Fruit fly (Drosophila melanogaster) whole organism, embryonic: ENCODE results near the gene Cipc.
A peak's percentile ranks its signal among the peaks of the same experiment; 100 is the strongest.

Source experiments
- CG10543 ChIP-seq: fragments of 200-800 bp; sonication (Bioruptor generic); optimal IDR thresholded peaks from 3 replicates; lab custom pipeline; 2017; ENCODE audit warnings: missing biosample characterization, mild to moderate bottlenecking, missing genetic modification characterization, moderate library complexity
- CG10654 ChIP-seq: fragments of 200-800 bp; sonication (Bioruptor generic); optimal IDR thresholded peaks from 2 replicates; lab custom pipeline; 2016; ENCODE audit warnings: missing biosample characterization, missing genetic modification characterization
- CG11247 ChIP-seq: fragments of 200-800 bp; sonication (Bioruptor generic); IDR thresholded peaks from 2 replicates; pipeline ENCODE4 v1.3.6; 2022; ENCODE audit warnings: missing biosample characterization, missing genetic modification characterization
- CG12769 ChIP-seq: fragments of 200-800 bp; sonication (Bioruptor generic); optimal IDR thresholded peaks from 2 replicates; lab custom pipeline; 2019; ENCODE audit warnings: missing biosample characterization, mild to moderate bottlenecking, missing genetic modification characterization, moderate library complexity
- CG14710 ChIP-seq: fragments of 200-800 bp; sonication (Bioruptor generic); optimal IDR thresholded peaks from 3 replicates; lab custom pipeline; 2019; ENCODE audit warnings: missing biosample characterization, mild to moderate bottlenecking, missing genetic modification characterization, moderate library complexity
- CG15601 ChIP-seq: fragments of 200-800 bp; sonication (Bioruptor generic); optimal IDR thresholded peaks from 3 replicates; lab custom pipeline; 2019; ENCODE audit warnings: missing biosample characterization, mild to moderate bottlenecking, missing genetic modification characterization, moderate library complexity
- CG1647 ChIP-seq: fragments of 200-800 bp; sonication (Bioruptor generic); optimal IDR thresholded peaks from 3 replicates; lab custom pipeline; 2016; ENCODE audit warnings: missing biosample characterization, missing genetic modification characterization
- CG17359 ChIP-seq: fragments of 200-800 bp; sonication (Bioruptor generic); optimal IDR thresholded peaks from 3 replicates; lab custom pipeline; 2018; ENCODE audit warnings: missing biosample characterization, mild to moderate bottlenecking, missing genetic modification characterization, moderate library complexity
- CG17568 ChIP-seq: fragments of 200-800 bp; sonication (Bioruptor generic); optimal IDR thresholded peaks from 2 replicates; lab custom pipeline; 2018; ENCODE audit warnings: missing biosample characterization, mild to moderate bottlenecking, missing genetic modification characterization, moderate library complexity
- CG18599 ChIP-seq: fragments of 200-800 bp; sonication (Bioruptor generic); optimal IDR thresholded peaks from 3 replicates; lab custom pipeline; 2017; ENCODE audit warnings: missing biosample characterization, missing genetic modification characterization, mild to moderate bottlenecking, moderate library complexity, missing genetic modification reagents
- CG2202 ChIP-seq: fragments of 200-800 bp; sonication (Bioruptor generic); optimal IDR thresholded peaks from 2 replicates; lab custom pipeline; 2018; ENCODE audit warnings: missing biosample characterization, mild to moderate bottlenecking, missing genetic modification characterization
- CG2712 ChIP-seq: fragments of 200-800 bp; optimal IDR thresholded peaks from 3 replicates; lab custom pipeline; 2019; ENCODE audit warnings: missing biosample characterization, mild to moderate bottlenecking, missing genetic modification characterization, moderate library complexity
- CG32772 ChIP-seq: fragments of 200-800 bp; sonication (Bioruptor generic); IDR thresholded peaks from 2 replicates; pipeline ENCODE4 v1.3.6; 2022; ENCODE audit warnings: missing biosample characterization, missing genetic modification characterization
- CG43689 ChIP-seq: fragments of 200-800 bp; sonication (Bioruptor generic); IDR thresholded peaks from 2 replicates; pipeline ENCODE4 v1.3.6; 2022; ENCODE audit warnings: missing biosample characterization, missing genetic modification characterization
- CG6272 ChIP-seq: fragments of 200-800 bp; sonication (Bioruptor generic); IDR thresholded peaks from 2 replicates; pipeline ENCODE4 v1.3.6; 2022; ENCODE audit warnings: missing biosample characterization, missing genetic modification characterization
- Dfd ChIP-seq, 2 experiments: fragments of >200 bp; optimal IDR thresholded peaks; 2 replicates each; lab custom pipeline; 2017; ENCODE audit warnings: missing biosample characterization in 2 of 2, missing genetic modification characterization in 2 of 2
- Ets97D ChIP-seq: fragments of 200-800 bp; sonication (Bioruptor generic); optimal IDR thresholded peaks from 3 replicates; lab custom pipeline; 2016; ENCODE audit warnings: missing biosample characterization, missing genetic modification characterization
- HLH3B ChIP-seq: fragments of 200-800 bp; sonication (Bioruptor generic); IDR thresholded peaks from 2 replicates; pipeline ENCODE4 v1.3.6; 2022; ENCODE audit warnings: missing biosample characterization, missing genetic modification characterization
- Lhr ChIP-seq: fragments of 200-800 bp; sonication (Bioruptor generic); optimal IDR thresholded peaks from 3 replicates; lab custom pipeline; 2017; ENCODE audit warnings: mild to moderate bottlenecking, missing biosample characterization, missing genetic modification reagents, missing genetic modification characterization
- Myb ChIP-seq: fragments of 200-800 bp; sonication (Bioruptor generic); optimal IDR thresholded peaks from 2 replicates; lab custom pipeline; 2016; ENCODE audit warnings: missing biosample characterization, missing genetic modification characterization
- Oli ChIP-seq: fragments of 200-800 bp; sonication (Bioruptor generic); optimal IDR thresholded peaks from 2 replicates; lab custom pipeline; 2018; ENCODE audit warnings: missing biosample characterization, mild to moderate bottlenecking, missing genetic modification characterization, moderate library complexity
- Rx ChIP-seq: fragments of 200-800 bp; sonication (Bioruptor generic); IDR thresholded peaks from 2 replicates; pipeline ENCODE4 v1.3.6; 2022; ENCODE audit warnings: missing biosample characterization, missing genetic modification characterization
- Vsx1 ChIP-seq: fragments of 200-800 bp; sonication (Bioruptor generic); optimal IDR thresholded peaks from 2 replicates; lab custom pipeline; 2017; ENCODE audit warnings: missing biosample characterization, mild to moderate bottlenecking, missing genetic modification characterization, missing genetic modification reagents
- amos ChIP-seq: fragments of 200-800 bp; sonication (Bioruptor generic); IDR thresholded peaks from 2 replicates; pipeline ENCODE4 v1.3.6; 2022; ENCODE audit warnings: missing biosample characterization, missing genetic modification characterization; ENCODE audit not compliant: partially characterized antibody
- bab2 ChIP-seq: fragments of 200-800 bp; sonication (Bioruptor generic); optimal IDR thresholded peaks from 2 replicates; lab custom pipeline; 2016; ENCODE audit warnings: missing biosample characterization, missing genetic modification characterization
- bbx ChIP-seq: fragments of 200-800 bp; sonication (Bioruptor generic); IDR thresholded peaks from 2 replicates; pipeline ENCODE4 v1.3.6; 2022; ENCODE audit warnings: missing biosample characterization, missing genetic modification characterization; ENCODE audit not compliant: partially characterized antibody
- cato ChIP-seq: fragments of 200-800 bp; sonication (Bioruptor generic); optimal IDR thresholded peaks from 2 replicates; lab custom pipeline; 2016; ENCODE audit warnings: missing biosample characterization, missing genetic modification characterization, borderline replicate concordance
- crc ChIP-seq: fragments of 200-800 bp; sonication (Bioruptor generic); optimal IDR thresholded peaks from 2 replicates; lab custom pipeline; 2016; ENCODE audit warnings: missing biosample characterization, missing genetic modification characterization
- crp ChIP-seq, 2 experiments: fragments of 200-800 bp; sonication (Bioruptor generic); optimal IDR thresholded peaks; 2 replicates in 1 of 2; 3 replicates in 1 of 2; lab custom pipeline; 2017; ENCODE audit warnings: missing biosample characterization in 2 of 2, missing genetic modification characterization in 2 of 2, mild to moderate bottlenecking in 1 of 2, moderate library complexity in 1 of 2
- dan ChIP-seq: fragments of 200-800 bp; sonication (Bioruptor generic); IDR thresholded peaks from 2 replicates; pipeline ENCODE4 v1.3.6; 2022; ENCODE audit warnings: missing biosample characterization, missing genetic modification characterization
- danr ChIP-seq: fragments of 200-800 bp; sonication (Bioruptor generic); IDR thresholded peaks from 2 replicates; pipeline ENCODE4 v1.3.6; 2022; ENCODE audit warnings: missing biosample characterization, missing genetic modification characterization
- dmrt11E ChIP-seq: fragments of 200-800 bp; sonication (Bioruptor generic); optimal IDR thresholded peaks from 3 replicates; lab custom pipeline; 2018; ENCODE audit warnings: missing biosample characterization, mild to moderate bottlenecking, missing genetic modification characterization, moderate library complexity
- gce ChIP-seq: fragments of 200-800 bp; sonication (Bioruptor generic); IDR thresholded peaks from 3 replicates; pipeline ENCODE4 v1.3.6; 2022; ENCODE audit warnings: missing biosample characterization, missing genetic modification characterization
- jigr1 ChIP-seq: fragments of 200-800 bp; sonication (Bioruptor generic); IDR thresholded peaks from 3 replicates; pipeline ENCODE4 v1.3.6; 2022; ENCODE audit warnings: missing biosample characterization, missing genetic modification characterization
- kni ChIP-seq: fragments of 200-800 bp; sonication (Bioruptor generic); optimal IDR thresholded peaks from 3 replicates; lab custom pipeline; 2017; ENCODE audit warnings: mild to moderate bottlenecking, missing biosample characterization, missing genetic modification reagents, missing genetic modification characterization
- lilli ChIP-seq: fragments of 200-800 bp; sonication (Bioruptor generic); optimal IDR thresholded peaks from 3 replicates; lab custom pipeline; 2016; ENCODE audit warnings: missing biosample characterization, missing genetic modification characterization
- nom ChIP-seq: fragments of 200-800 bp; sonication (Bioruptor generic); optimal IDR thresholded peaks from 2 replicates; lab custom pipeline; 2017; ENCODE audit warnings: missing biosample characterization, missing genetic modification characterization, mild to moderate bottlenecking, moderate library complexity, missing genetic modification reagents
- odd ChIP-seq: fragments of 200-800 bp; sonication (Bioruptor generic); optimal IDR thresholded peaks from 2 replicates; lab custom pipeline; 2017; ENCODE audit warnings: missing biosample characterization, mild to moderate bottlenecking, missing genetic modification characterization
- otp ChIP-seq: fragments of 200-800 bp; sonication (Bioruptor generic); IDR thresholded peaks from 3 replicates; pipeline ENCODE4, ENCODE4 v1.3.6; 2022; ENCODE audit warnings: missing biosample characterization, missing genetic modification characterization
- pzg ChIP-seq: fragments of 200-800 bp; sonication (Bioruptor generic); optimal IDR thresholded peaks from 3 replicates; lab custom pipeline; 2018; ENCODE audit warnings: missing biosample characterization, mild to moderate bottlenecking, missing genetic modification characterization, moderate library complexity
- scrt ChIP-seq: fragments of 200-800 bp; sonication (Bioruptor generic); optimal IDR thresholded peaks from 2 replicates; lab custom pipeline; 2018; ENCODE audit warnings: missing biosample characterization, mild to moderate bottlenecking, missing genetic modification characterization, moderate library complexity
- sens ChIP-seq: fragments of 200-800 bp; sonication (Bioruptor generic); peaks from one replicate; lab custom pipeline; 2016; ENCODE audit warnings: missing biosample characterization, missing genetic modification characterization
- sisA ChIP-seq: fragments of 200-800 bp; sonication (Bioruptor generic); IDR thresholded peaks from 2 replicates; pipeline ENCODE4 v1.3.6; 2022; ENCODE audit warnings: missing biosample characterization, missing genetic modification characterization
- sqz ChIP-seq: fragments of 200-800 bp; sonication (Bioruptor generic); optimal IDR thresholded peaks from 3 replicates; lab custom pipeline; 2018; ENCODE audit warnings: missing biosample characterization, mild to moderate bottlenecking, missing genetic modification characterization
- ssp ChIP-seq: fragments of 200-800 bp; sonication (Bioruptor generic); IDR thresholded peaks from 2 replicates; pipeline ENCODE4 v1.3.6; 2022; ENCODE audit warnings: missing biosample characterization, missing genetic modification characterization
- unpg ChIP-seq: fragments of 200-800 bp; sonication (Bioruptor generic); optimal IDR thresholded peaks from 3 replicates; lab custom pipeline; 2018; ENCODE audit warnings: missing biosample characterization, mild to moderate bottlenecking, missing genetic modification characterization, moderate library complexity
- wor ChIP-seq: fragments of 200-800 bp; sonication (Bioruptor generic); IDR thresholded peaks from 2 replicates; pipeline ENCODE4 v1.3.6; 2022; ENCODE audit warnings: missing biosample characterization, missing genetic modification characterization

Gene Cipc

DNA sequence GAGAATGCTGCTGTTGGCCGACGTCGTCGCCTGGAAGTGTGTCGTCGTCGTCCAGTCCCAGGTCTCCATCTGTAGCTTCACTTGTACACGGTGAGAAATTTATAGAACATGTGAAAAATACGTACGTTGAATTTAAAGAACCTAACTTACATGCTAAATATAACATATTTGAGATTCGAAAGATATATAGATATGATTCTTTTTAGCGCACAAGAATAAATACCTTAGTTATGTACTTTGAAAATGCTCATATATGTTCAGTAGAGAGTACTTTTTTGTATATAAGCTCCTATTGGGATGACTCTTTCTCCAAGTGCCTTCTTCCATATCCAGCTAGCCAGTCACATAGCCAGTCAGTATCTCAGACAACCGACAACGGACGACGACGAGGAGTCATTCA lies 31.4 kb upstream of the Cipc start:
- TF ChIP-seq CG1647 (GFP tag; lab: Kevin White, UChicago) (no peak), CG10543 (GFP tag; lab: Kevin White, UChicago) (no peak), nom (no peak), amos (GFP tag; lab: Robert Waterston, UW) (no peak), cato (GFP tag; lab: Kevin White, UChicago) (no peak), Vsx1 (GFP tag; lab: Kevin White, UChicago) (no peak), Lhr (GFP tag; lab: Kevin White, UChicago) (no peak), crp (GFP tag; optimal IDR thresholded peaks at IDR 0.05; lab: Kevin White, UChicago) (no peak)
- TF ChIP-seq, all 482 proteins: peak for 0

DNA sequence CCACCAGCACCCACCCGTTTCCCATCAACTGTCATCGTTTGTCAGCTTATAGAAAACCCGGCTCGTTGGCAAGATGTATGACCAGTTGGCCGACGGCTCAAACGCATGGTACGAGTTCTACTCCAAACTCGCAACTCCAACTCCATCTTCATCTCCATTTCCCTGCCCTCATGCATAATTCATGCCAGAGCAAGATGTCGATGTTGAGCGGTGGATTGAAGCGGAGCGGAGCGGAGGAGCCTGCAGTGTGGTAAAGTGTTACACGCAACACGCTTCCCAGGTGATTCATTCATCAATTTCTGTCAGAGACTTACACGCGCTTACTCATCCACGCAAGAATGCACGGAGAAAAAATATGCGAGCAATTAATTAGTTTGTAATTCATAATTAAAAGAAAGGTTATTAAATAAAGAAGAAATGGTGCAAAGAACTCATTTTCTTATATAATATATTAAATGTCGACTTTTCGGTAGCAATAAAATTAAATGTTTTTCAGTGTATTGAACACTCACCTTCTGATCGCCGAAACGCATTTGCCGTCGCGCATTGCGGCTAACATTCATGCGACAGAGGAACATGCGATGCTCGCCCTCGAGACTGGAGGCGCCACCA lies 25.2 kb upstream of the Cipc start:
- peak; percentile 24 for TF ChIP-seq CG18599 (GFP tag; lab: Kevin White, UChicago)
- TF ChIP-seq lilli (GFP tag; lab: Kevin White, UChicago), result peak; percentile 15
- 0 out of 2 replicates have a peak, but pooled peaks have one; percentile 30 for TF ChIP-seq ssp
- TF ChIP-seq odd (GFP tag; lab: Kevin White, UChicago), result peak; percentile 3
- 0 out of 2 replicates have a peak, but pooled peaks have one; percentile 31 for TF ChIP-seq danr
- peak; percentile 20 for TF ChIP-seq CG10654 (GFP tag; lab: Kevin White, UChicago)
- peak; percentile 82 for TF ChIP-seq CG2712 (tag; lab: Kevin White, UChicago)
- TF ChIP-seq bab2 (GFP tag; lab: Kevin White, UChicago), result peak; percentile 9
- TF ChIP-seq CG6272 (GFP tag; lab: Robert Waterston, UW), result no peak
- peak; percentile 64 for TF ChIP-seq Oli (tag; lab: Kevin White, UChicago)
- TF ChIP-seq wor (GFP tag; lab: Robert Waterston, UW), result peak; percentile 41; the same call in 1 of the 2 replicates
- peak; percentile 6 for TF ChIP-seq sqz
- no peak for TF ChIP-seq Ets97D (GFP tag; lab: Kevin White, UChicago)
- no peak for TF ChIP-seq jigr1
- peak; percentile 90 for TF ChIP-seq sens (GFP tag; lab: Kevin White, UChicago)
- TF ChIP-seq pzg (GFP tag; lab: Kevin White, UChicago), result no peak
- peak; percentile 27 for TF ChIP-seq kni (GFP tag; lab: Kevin White, UChicago)
- no peak for TF ChIP-seq crc
- TF ChIP-seq Myb (GFP tag; lab: Kevin White, UChicago), result no peak
- peak; percentile 2 for TF ChIP-seq CG12769
- peak; percentile 48 for TF ChIP-seq Rx (GFP tag; lab: Robert Waterston, UW)
- no peak for TF ChIP-seq bbx
- no peak for TF ChIP-seq scrt (GFP tag; lab: Kevin White, UChicago)
- TF ChIP-seq Dfd (GFP tag; optimal IDR thresholded peaks at IDR 0.05; lab: Kevin White, UChicago), result no peak
- TF ChIP-seq CG2202, result peak; percentile 51
- TF ChIP-seq gce (GFP tag; lab: Robert Waterston, UW), result peak; percentile 78; the same call in 2 of the 3 replicates
- TF ChIP-seq CG17568, result peak; percentile 30
- TF ChIP-seq CG17359 (tag; lab: Kevin White, UChicago), result peak; percentile 61
- no peak for TF ChIP-seq CG43689 (GFP tag; lab: Robert Waterston, UW)
- TF ChIP-seq CG14710, result peak; percentile 70
- TF ChIP-seq amos (GFP tag; lab: Robert Waterston, UW), result no peak
- TF ChIP-seq HLH3B (GFP tag; lab: Robert Waterston, UW), result peak; percentile 63
- no peak for TF ChIP-seq dan (GFP tag; lab: Robert Waterston, UW)
- TF ChIP-seq CG15601 (tag; lab: Kevin White, UChicago), result peak; percentile 60
- peak; percentile 47; the same call in 1 of the 2 replicates for TF ChIP-seq sisA (GFP tag; lab: Robert Waterston, UW)
- TF ChIP-seq otp, result 0 out of 3 replicates have a peak, but pooled peaks have one; percentile 42
- TF ChIP-seq dmrt11E (tag; lab: Kevin White, UChicago), result peak; percentile 77
- peak; percentile 71 for TF ChIP-seq unpg (GFP tag; lab: Kevin White, UChicago)
- no peak for TF ChIP-seq CG32772
- TF ChIP-seq CG11247 (GFP tag; lab: Robert Waterston, UW), result 0 out of 2 replicates have a peak, but pooled peaks have one; percentile 29
